Worm (Caenorhabditis elegans) whole organism, mixed stage, embryonic: ENCODE data around the gene pqn-70.

Experiments
- M03D4.4 ChIP-seq: sonication (generic microtip); optimal IDR thresholded peaks from 2 replicates; lab custom pipeline; 2017; ENCODE audit warnings: mild to moderate bottlenecking, missing genetic modification characterization, missing compliant biosample characterization
- bed-3 ChIP-seq: fragments of 200-800 bp; sonication (Bioruptor generic); optimal IDR thresholded peaks from 3 replicates; lab custom pipeline; 2018; ENCODE audit warnings: mild to moderate bottlenecking, missing genetic modification characterization, moderate library complexity, missing compliant biosample characterization
- blmp-1 ChIP-seq: fragments of 150-350 bp; optimal IDR thresholded peaks from 2 replicates; lab custom pipeline; 2014; ENCODE audit warnings: missing biosample characterization, missing genetic modification characterization
- ceh-39 ChIP-seq: fragments of 150-350 bp; optimal IDR thresholded peaks from 2 replicates; lab custom pipeline; 2014; ENCODE audit warnings: missing biosample characterization, missing genetic modification characterization
- ceh-43 ChIP-seq: fragments of 200-800 bp; sonication (Bioruptor generic); optimal IDR thresholded peaks from 2 replicates; lab custom pipeline; 2018; ENCODE audit warnings: mild to moderate bottlenecking, missing genetic modification characterization, moderate library complexity, missing compliant biosample characterization
- ceh-83 ChIP-seq: fragments of 200-800 bp; sonication (Bioruptor generic); optimal IDR thresholded peaks from 2 replicates; lab custom pipeline; 2018; ENCODE audit warnings: mild to moderate bottlenecking, missing genetic modification characterization, missing compliant biosample characterization
- drap-1 ChIP-seq: fragments of 200-800 bp; sonication (Bioruptor generic); optimal IDR thresholded peaks from 3 replicates; lab custom pipeline; 2018; ENCODE audit warnings: mild to moderate bottlenecking, missing genetic modification characterization, missing compliant biosample characterization
- elt-1 ChIP-seq: sonication (generic microtip); optimal IDR thresholded peaks from 2 replicates; lab custom pipeline; 2017; ENCODE audit warnings: missing genetic modification characterization, mild to moderate bottlenecking, missing compliant biosample characterization, antibody characterized with exemption, moderate library complexity, borderline replicate concordance; ENCODE audit not compliant: insufficient read depth
- elt-3 ChIP-seq: fragments of 150-350 bp; optimal IDR thresholded peaks from 2 replicates; lab custom pipeline; 2014; ENCODE audit warnings: missing biosample characterization, missing genetic modification characterization
- ham-2 ChIP-seq: fragments of 200-800 bp; sonication (Bioruptor generic); optimal IDR thresholded peaks from 2 replicates; lab custom pipeline; 2018; ENCODE audit warnings: mild to moderate bottlenecking, missing genetic modification characterization, missing compliant biosample characterization
- hlh-1 ChIP-seq: fragments of 150-350 bp; optimal IDR thresholded peaks from 2 replicates; lab custom pipeline; 2014; ENCODE audit warnings: missing biosample characterization, missing genetic modification reagents, missing genetic modification characterization
- lin-13 ChIP-seq: fragments of 150-350 bp; optimal IDR thresholded peaks from 2 replicates; lab custom pipeline; 2014; ENCODE audit warnings: missing biosample characterization, missing genetic modification characterization
- lin-32 ChIP-seq: fragments of 200-800 bp; sonication (Bioruptor generic); optimal IDR thresholded peaks from 2 replicates; lab custom pipeline; 2018; ENCODE audit warnings: mild to moderate bottlenecking, missing genetic modification characterization, missing compliant biosample characterization
- mab-5 ChIP-seq: fragments of 150-350 bp; optimal IDR thresholded peaks from 2 replicates; lab custom pipeline; 2014; ENCODE audit warnings: missing biosample characterization, missing genetic modification characterization
- mep-1 ChIP-seq: fragments of 150-350 bp; optimal IDR thresholded peaks from 2 replicates; lab custom pipeline; 2017; ENCODE audit warnings: missing biosample characterization, missing genetic modification reagents, missing genetic modification characterization, inconsistent platforms
- mls-2 ChIP-seq: sonication (generic microtip); optimal IDR thresholded peaks from 2 replicates; lab custom pipeline; 2016; ENCODE audit warnings: mild to moderate bottlenecking, missing genetic modification characterization, moderate library complexity, missing compliant biosample characterization
- nhr-12 ChIP-seq: fragments of 150-350 bp; optimal IDR thresholded peaks from 2 replicates; lab custom pipeline; 2014; ENCODE audit warnings: missing biosample characterization, missing genetic modification characterization
- nhr-237 ChIP-seq: fragments of 150-350 bp; optimal IDR thresholded peaks from 2 replicates; lab custom pipeline; 2014; ENCODE audit warnings: missing biosample characterization, missing genetic modification characterization
- nhr-76 ChIP-seq: sonication (generic microtip); optimal IDR thresholded peaks from 2 replicates; lab custom pipeline; 2017; ENCODE audit warnings: missing biosample characterization, missing genetic modification characterization
- pha-4 ChIP-seq: fragments of 150-350 bp; optimal IDR thresholded peaks from 2 replicates; lab custom pipeline; 2018; ENCODE audit warnings: missing biosample characterization, missing genetic modification reagents, missing genetic modification characterization
- sem-2 ChIP-seq: fragments of 200-800 bp; sonication (Bioruptor generic); optimal IDR thresholded peaks from 2 replicates; lab custom pipeline; 2018; ENCODE audit warnings: mild to moderate bottlenecking, missing genetic modification characterization, missing compliant biosample characterization
- snpc-4 ChIP-seq: fragments of 150-350 bp; optimal IDR thresholded peaks from 2 replicates; lab custom pipeline; 2014; ENCODE audit warnings: missing biosample characterization, missing genetic modification characterization
- sptf-1 ChIP-seq: sonication (generic microtip); optimal IDR thresholded peaks from 2 replicates; lab custom pipeline; 2017; ENCODE audit warnings: mild to moderate bottlenecking, missing genetic modification characterization, moderate library complexity, missing compliant biosample characterization
- unc-120 ChIP-seq: sonication (generic microtip); optimal IDR thresholded peaks from 2 replicates; lab custom pipeline; 2017; ENCODE audit warnings: missing genetic modification characterization, missing compliant biosample characterization; ENCODE audit not compliant: poor library complexity, severe bottlenecking
- unc-39 ChIP-seq: fragments of 150-350 bp; optimal IDR thresholded peaks from 2 replicates; lab custom pipeline; 2014; ENCODE audit warnings: missing biosample characterization, missing genetic modification characterization
- unc-62 ChIP-seq: fragments of 150-350 bp; optimal IDR thresholded peaks from 2 replicates; lab custom pipeline; 2014; ENCODE audit warnings: missing biosample characterization, missing genetic modification reagents, missing genetic modification characterization
- zip-8 ChIP-seq: fragments of 150-350 bp; optimal IDR thresholded peaks from 2 replicates; lab custom pipeline; 2014; ENCODE audit warnings: missing biosample characterization, missing genetic modification characterization
- ztf-11 ChIP-seq: fragments of 150-350 bp; optimal IDR thresholded peaks from 2 replicates; lab custom pipeline; 2014; ENCODE audit warnings: missing biosample characterization, missing genetic modification characterization

Gene pqn-70

DNA sequence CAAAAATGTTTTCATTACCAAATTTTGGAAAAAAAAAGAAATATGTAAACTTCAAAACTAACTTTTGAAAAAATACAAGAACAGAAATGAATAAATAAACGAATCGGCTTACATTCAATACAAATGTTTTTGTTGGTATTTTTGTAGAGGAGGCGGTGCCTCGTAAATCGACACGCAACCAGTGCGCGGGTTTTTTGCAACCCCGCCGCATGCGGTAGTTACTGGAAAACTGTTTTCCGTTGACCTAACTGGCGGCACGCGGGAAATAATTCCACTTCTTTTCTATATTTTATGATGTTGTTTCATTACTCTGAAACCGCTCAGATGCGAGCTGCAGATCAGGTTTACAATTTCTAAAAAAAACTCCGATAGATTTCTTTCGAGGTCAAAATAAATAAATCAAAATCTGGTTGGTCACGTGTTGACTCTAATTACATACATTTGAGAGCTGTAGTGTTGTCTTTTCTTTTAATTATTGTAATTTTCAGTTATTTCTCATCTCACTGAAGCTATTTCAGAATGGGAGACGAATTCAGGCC lies 10.8 kb upstream of the pqn-70 start, which contains the start of the genes dvc-1 and ima-1 (continued):
- TF ChIP-seq ceh-83 (GFP tag; lab: Kevin White, UChicago) (peak; percentile 59), M03D4.4 (peak; percentile 78), snpc-4 (tag; lab: Kevin White, UChicago) (no peak), elt-1 (tag; lab: Kevin White, UChicago) (peak; percentile 2)
- TF ChIP-seq, all 35 proteins: peak for 22

ce11 chrV:11235876-11236275 lies 7.4 kb upstream of the pqn-70 start:
- TF ChIP-seq bed-3 (GFP tag; lab: Kevin White, UChicago) (no peak), blmp-1 (tag; lab: Kevin White, UChicago) (no peak), mls-2 (tag; lab: Kevin White, UChicago) (no peak), ceh-43 (GFP tag; lab: Kevin White, UChicago) (no peak), zip-8 (tag; lab: Kevin White, UChicago) (no peak), ztf-11 (tag; lab: Kevin White, UChicago) (no peak), lin-32 (GFP tag; lab: Kevin White, UChicago) (no peak), elt-3 (no peak), unc-120 (no peak), ham-2 (GFP tag; lab: Kevin White, UChicago) (no peak)

- TF ChIP-seq lin-32 (GFP tag; lab: Kevin White, UChicago) (no peak), elt-3 (no peak)
These were observed 5.8 kb upstream of the pqn-70 start, which contains the start of gene T19B10.5 for ce11 chrV:11234350-11234749. TSS of gene T19B10.5 (plus strand) at chrV:11234650.

DNA sequence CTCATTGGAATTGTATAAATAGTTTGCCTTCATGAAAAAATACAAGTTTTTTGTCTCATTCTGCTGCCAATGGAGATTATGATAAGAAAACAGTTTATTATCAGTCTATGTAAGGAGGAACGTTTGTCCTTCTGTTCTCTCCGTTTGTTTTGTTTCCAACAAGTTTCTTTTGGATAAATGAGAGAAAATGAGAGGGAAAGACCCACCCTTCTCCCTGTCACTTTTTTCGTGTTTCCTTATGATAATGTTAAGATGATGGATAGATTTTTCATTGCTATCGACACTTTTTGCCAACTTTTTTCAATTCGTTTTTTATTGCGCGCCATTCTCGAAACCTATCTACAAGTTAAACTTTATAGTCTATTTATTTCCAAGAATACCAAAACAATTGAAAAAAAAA lies 2.7 kb upstream of the pqn-70 start:
- TF ChIP-seq drap-1 (no peak), lin-32 (GFP tag; lab: Kevin White, UChicago) (no peak), mls-2 (tag; lab: Kevin White, UChicago) (no peak), blmp-1 (tag; lab: Kevin White, UChicago) (no peak), ceh-39 (tag; lab: Kevin White, UChicago) (no peak), lin-13 (tag; lab: Kevin White, UChicago) (no peak), hlh-1 (tag; lab: Kevin White, UChicago) (no peak), unc-120 (no peak), sptf-1 (tag; lab: Kevin White, UChicago) (no peak), elt-1 (tag; lab: Kevin White, UChicago) (no peak), nhr-76 (tag; lab: Kevin White, UChicago) (no peak), ztf-11 (tag; lab: Kevin White, UChicago) (no peak), zip-8 (tag; lab: Kevin White, UChicago) (no peak), nhr-12 (tag; lab: Kevin White, UChicago) (no peak), mab-5 (tag; lab: Kevin White, UChicago) (no peak), sem-2 (GFP tag; lab: Kevin White, UChicago) (no peak), mep-1 (tag; lab: Kevin White, UChicago) (no peak), ham-2 (GFP tag; lab: Kevin White, UChicago) (no peak)

ce11 chrV:11225981-11226380 lies 2.5 kb downstream of the pqn-70 start, which contains the start of gene bgal-1:
TSS of gene bgal-1 (minus strand) at chrV:11226018.
- TF ChIP-seq elt-1 (tag; lab: Kevin White, UChicago) (no peak), lin-13 (tag; lab: Kevin White, UChicago) (no peak), pha-4 (tag; lab: Kevin White, UChicago) (no peak), hlh-1 (tag; lab: Kevin White, UChicago) (peak; percentile 68), unc-62 (GFP tag; lab: Kevin White, UChicago) (peak; percentile 84), snpc-4 (tag; lab: Kevin White, UChicago) (no peak)

ce11 chrV:11223698-11224097 lies 4.8 kb downstream of the pqn-70 start:
- no peak for TF ChIP-seq elt-1 (tag; lab: Kevin White, UChicago)
- no peak for TF ChIP-seq lin-32 (GFP tag; lab: Kevin White, UChicago)
- TF ChIP-seq blmp-1 (tag; lab: Kevin White, UChicago) = no peak
- no peak for TF ChIP-seq unc-39 (tag; lab: Kevin White, UChicago)
- TF ChIP-seq bed-3 (GFP tag; lab: Kevin White, UChicago) = no peak
- TF ChIP-seq ztf-11 (tag; lab: Kevin White, UChicago) = no peak
- no peak for TF ChIP-seq nhr-237 (tag; lab: Kevin White, UChicago)
- no peak for TF ChIP-seq sptf-1 (tag; lab: Kevin White, UChicago)
- TF ChIP-seq unc-62 (GFP tag; lab: Kevin White, UChicago) = no peak
